Worm (Caenorhabditis elegans): ENCODE data around the gene Y51H4A.23.

ce11 chrIV:16720412-16720811 is 2.3 kb upstream of the Y51H4A.23 start, which contains the start of gene Y51H4A.22:
- TF ChIP-seq sea-2 (GFP tag; optimal IDR thresholded peaks at IDR 0.05), result no peak
- TF ChIP-seq elt-2 (tag; optimal IDR thresholded peaks at IDR 0.05), result no peak
- TF ChIP-seq nhr-25 (tag; optimal IDR thresholded peaks at IDR 0.05), result no peak
- no peak for TF ChIP-seq nhr-11 (tag; optimal IDR thresholded peaks at IDR 0.05)
- no peak for TF ChIP-seq daf-12 (tag; optimal IDR thresholded peaks at IDR 0.05)
- no peak for TF ChIP-seq ceh-16 (tag; optimal IDR thresholded peaks at IDR 0.05)
- TF ChIP-seq mml-1 (tag; optimal IDR thresholded peaks at IDR 0.05), result no peak
- no peak for TF ChIP-seq nhr-237 (tag; optimal IDR thresholded peaks at IDR 0.05)
- TF ChIP-seq aly-2 (tag; optimal IDR thresholded peaks at IDR 0.05), result no peak
- TF ChIP-seq fkh-10 (GFP tag; optimal IDR thresholded peaks at IDR 0.05), result no peak
- TF ChIP-seq unc-39 (tag; optimal IDR thresholded peaks at IDR 0.05), result no peak
- TF ChIP-seq unc-62 (GFP tag; optimal IDR thresholded peaks at IDR 0.05), result no peak
